Worm (Caenorhabditis elegans): Measurements from ENCODE around the gene cmtr-1.

cmtr-1 gene

DNA sequence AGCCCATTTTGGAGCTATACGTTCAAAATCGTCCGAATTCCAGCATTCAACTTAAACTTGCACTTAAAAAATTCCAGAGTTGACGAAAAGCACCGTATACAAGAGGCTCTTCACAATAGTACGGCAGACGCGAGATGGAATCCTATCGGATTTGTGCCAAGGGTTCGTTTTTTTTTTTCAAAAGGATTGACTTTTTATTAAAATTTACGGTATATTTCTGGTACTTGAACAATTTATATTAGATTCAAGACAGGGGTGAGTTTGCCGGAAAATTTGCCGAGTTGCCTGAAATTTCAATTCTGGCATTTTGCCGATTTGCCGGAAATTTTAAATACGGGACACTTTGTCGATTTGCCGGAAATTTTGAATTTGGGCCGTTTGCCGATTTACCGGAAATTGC is 16.4 kb downstream of the cmtr-1 start:
- TF ChIP-seq fkh-2 (tag; optimal IDR thresholded peaks at IDR 0.05), result no peak
- no peak for TF ChIP-seq lin-39 (tag; optimal IDR thresholded peaks at IDR 0.05)
- no peak for TF ChIP-seq ama-1 (optimal IDR thresholded peaks at IDR 0.05)
- TF ChIP-seq daf-12 (tag; optimal IDR thresholded peaks at IDR 0.05), result no peak
- TF ChIP-seq nhr-23 (tag; optimal IDR thresholded peaks at IDR 0.05), result no peak
- TF ChIP-seq fos-1 (tag; optimal IDR thresholded peaks at IDR 0.05), result no peak
- TF ChIP-seq jun-1 (tag; optimal IDR thresholded peaks at IDR 0.05), result no peak
- TF ChIP-seq ztf-4 (tag; optimal IDR thresholded peaks at IDR 0.05), result no peak
- no peak for TF ChIP-seq sea-2 (GFP tag; optimal IDR thresholded peaks at IDR 0.05)
- no peak for TF ChIP-seq nhr-11 (tag; optimal IDR thresholded peaks at IDR 0.05)
- TF ChIP-seq mdl-1 (tag; optimal IDR thresholded peaks at IDR 0.05), result no peak
- no peak for TF ChIP-seq ceh-9 (tag; optimal IDR thresholded peaks at IDR 0.05)
- TF ChIP-seq ZK546.5 (tag; optimal IDR thresholded peaks at IDR 0.05), result no peak
- no peak for TF ChIP-seq nhr-67 (tag; optimal IDR thresholded peaks at IDR 0.05)
- no peak for TF ChIP-seq ceh-16 (tag; optimal IDR thresholded peaks at IDR 0.05)
- no peak for TF ChIP-seq elt-2 (tag; optimal IDR thresholded peaks at IDR 0.05)
- TF ChIP-seq nhr-43 (tag; optimal IDR thresholded peaks at IDR 0.05; ENCODE audit: poor library complexity, severe bottlenecking), result no peak
- no peak for TF ChIP-seq aly-2 (tag; optimal IDR thresholded peaks at IDR 0.05)
- no peak for TF ChIP-seq unc-62 (GFP tag; optimal IDR thresholded peaks at IDR 0.05)
- TF ChIP-seq nfya-1 (tag; optimal IDR thresholded peaks at IDR 0.05; ENCODE audit: insufficient read depth), result no peak

DNA sequence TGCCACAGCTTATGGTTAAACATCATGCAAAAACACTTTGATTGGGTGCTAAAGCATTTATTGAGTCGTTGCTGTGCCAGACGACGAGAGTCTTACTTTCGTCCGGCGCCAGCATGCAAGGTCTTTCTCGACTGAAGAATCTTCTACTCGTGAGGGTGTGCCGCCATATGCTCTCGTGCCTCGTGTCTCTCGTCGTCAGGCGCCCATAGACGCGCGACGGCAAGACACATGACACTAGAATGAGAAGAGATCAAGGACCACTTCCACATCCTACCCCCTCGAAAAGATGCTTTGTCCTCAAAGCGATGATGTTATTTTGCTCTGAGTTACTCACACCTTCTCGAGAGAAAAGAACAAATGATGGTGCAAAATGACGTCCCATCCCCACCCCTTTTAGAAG is 16.9 kb downstream of the cmtr-1 start:
- peak; percentile 50 for TF ChIP-seq lin-39 (tag; optimal IDR thresholded peaks at IDR 0.05)

DNA sequence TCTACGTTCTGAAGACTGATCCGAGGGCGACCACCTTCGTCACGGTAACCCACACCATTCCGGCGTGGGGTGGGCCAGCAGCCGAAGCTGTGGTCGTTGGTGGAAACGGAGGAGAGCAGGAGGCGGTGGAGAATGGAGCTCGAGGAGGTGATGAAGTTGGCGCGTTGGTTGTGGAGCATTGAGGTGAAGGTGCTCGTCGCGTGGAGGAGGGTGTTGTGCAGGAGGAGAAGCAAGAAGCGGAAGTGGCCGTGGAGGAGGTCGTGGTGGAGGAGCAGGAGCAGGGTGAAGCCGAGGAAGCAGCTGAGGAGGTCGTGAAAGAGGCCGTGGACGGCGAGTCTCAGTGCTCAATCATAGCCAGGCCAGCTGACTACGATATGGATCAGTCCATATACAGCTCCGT is 32.4 kb downstream of the cmtr-1 start, which contains the start of gene Y53F4B.17:
Gene Y53F4B.17 (plus strand): TSS at position 375 of the 400 bp plus-strand sequence.
- TF ChIP-seq egl-27 (tag; optimal IDR thresholded peaks at IDR 0.05) (no peak), skn-1 (tag; optimal IDR thresholded peaks at IDR 0.05) (no peak), daf-12 (tag; optimal IDR thresholded peaks at IDR 0.05) (no peak), ama-1 (optimal IDR thresholded peaks at IDR 0.05) (no peak), nhr-43 (tag; optimal IDR thresholded peaks at IDR 0.05; ENCODE audit: poor library complexity, severe bottlenecking) (no peak), elt-2 (tag; optimal IDR thresholded peaks at IDR 0.05) (no peak), nfya-1 (tag; optimal IDR thresholded peaks at IDR 0.05; ENCODE audit: insufficient read depth) (no peak), lsy-12 (tag; optimal IDR thresholded peaks at IDR 0.05) (no peak), egl-5 (tag; optimal IDR thresholded peaks at IDR 0.05) (no peak), ceh-82 (tag; optimal IDR thresholded peaks at IDR 0.05) (no peak), mml-1 (tag; optimal IDR thresholded peaks at IDR 0.05) (no peak), jun-1 (tag; optimal IDR thresholded peaks at IDR 0.05) (no peak), ZK546.5 (tag; optimal IDR thresholded peaks at IDR 0.05) (no peak), nhr-76 (tag; optimal IDR thresholded peaks at IDR 0.05) (no peak), snpc-4 (tag; optimal IDR thresholded peaks at IDR 0.05) (no peak), lin-15B (tag; optimal IDR thresholded peaks at IDR 0.05) (no peak), zag-1 (tag; optimal IDR thresholded peaks at IDR 0.05) (no peak), unc-39 (tag; optimal IDR thresholded peaks at IDR 0.05) (no peak)

DNA sequence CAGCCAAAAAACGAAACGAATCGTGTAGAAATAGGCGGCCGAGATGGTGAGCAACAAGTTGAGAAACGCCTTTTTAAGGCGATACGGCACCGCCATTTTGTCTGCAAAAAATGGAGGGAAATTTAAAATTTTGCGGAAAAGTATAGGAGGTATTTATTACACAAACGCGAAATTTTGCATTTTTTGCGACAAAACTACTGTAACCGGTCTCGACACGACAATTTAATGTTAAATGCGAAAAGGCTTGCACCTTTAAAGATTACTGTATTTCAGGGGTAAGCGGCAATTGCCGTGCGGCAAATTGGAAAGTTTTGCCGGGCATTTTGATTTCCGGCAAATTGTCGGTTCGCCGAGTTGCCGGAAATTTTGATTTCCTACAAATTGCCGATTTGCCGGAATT is 45.7 kb downstream of the cmtr-1 start, which contains the start of gene Y53F4B.18:
Gene Y53F4B.18 (minus strand): TSS at position 101 of the 400 bp plus-strand sequence.
- TF ChIP-seq nhr-12 (tag; optimal IDR thresholded peaks at IDR 0.05), result no peak
- no peak for TF ChIP-seq egl-27 (tag; optimal IDR thresholded peaks at IDR 0.05)
- no peak for TF ChIP-seq zag-1 (tag; optimal IDR thresholded peaks at IDR 0.05)
- TF ChIP-seq nhr-28 (tag; optimal IDR thresholded peaks at IDR 0.05), result no peak
- TF ChIP-seq elt-3 (tag; optimal IDR thresholded peaks at IDR 0.05), result no peak
- TF ChIP-seq ztf-11 (tag; optimal IDR thresholded peaks at IDR 0.05), result no peak
- no peak for TF ChIP-seq ceh-82 (tag; optimal IDR thresholded peaks at IDR 0.05)
- TF ChIP-seq nhr-237 (tag; optimal IDR thresholded peaks at IDR 0.05), result no peak
- TF ChIP-seq elt-1 (tag; optimal IDR thresholded peaks at IDR 0.05), result no peak
- no peak for TF ChIP-seq eor-1 (tag; optimal IDR thresholded peaks at IDR 0.05)
- no peak for TF ChIP-seq lin-39 (tag; optimal IDR thresholded peaks at IDR 0.05)

Data from whole organism, L3 larva.